Worm (Caenorhabditis elegans) whole organism, late embryonic: ENCODE data around the gene ttr-15.

ENCODE experiments used
- C08G9.2 ChIP-seq: sonication (generic microtip); optimal IDR thresholded peaks from 2 replicates; lab custom pipeline; 2016; ENCODE audit warnings: mild to moderate bottlenecking, missing genetic modification characterization, moderate library complexity, missing compliant biosample characterization
- C38D4.7 ChIP-seq: fragments of 200-800 bp; sonication (Bioruptor generic); optimal IDR thresholded peaks from 2 replicates; lab custom pipeline; 2018; ENCODE audit warnings: mild to moderate bottlenecking, missing genetic modification characterization, moderate library complexity, missing compliant biosample characterization
- K02D7.2 ChIP-seq: sonication (generic microtip); optimal IDR thresholded peaks from 2 replicates; lab custom pipeline; 2017; ENCODE audit warnings: mild to moderate bottlenecking, missing genetic modification characterization, missing compliant biosample characterization
- K09A11.1 ChIP-seq: sonication (generic microtip); optimal IDR thresholded peaks from 2 replicates; lab custom pipeline; 2017; ENCODE audit warnings: antibody characterized with exemption, mild to moderate bottlenecking, missing genetic modification characterization, missing compliant biosample characterization; ENCODE audit not compliant: insufficient read depth
- T23F11.4 ChIP-seq: fragments of 200-800 bp; sonication (Bioruptor generic); optimal IDR thresholded peaks from 2 replicates; lab custom pipeline; 2018; ENCODE audit warnings: mild to moderate bottlenecking, missing genetic modification characterization, missing compliant biosample characterization
- Y22D7AL.16 ChIP-seq: sonication (generic microtip); optimal IDR thresholded peaks from 2 replicates; lab custom pipeline; 2016; ENCODE audit warnings: missing genetic modification characterization, missing compliant biosample characterization
- ahr-1 ChIP-seq: sonication (generic microtip); optimal IDR thresholded peaks from 2 replicates; lab custom pipeline; 2016; ENCODE audit warnings: missing genetic modification characterization, missing compliant biosample characterization
- ama-1 ChIP-seq: fragments of 150-350 bp; optimal IDR thresholded peaks from 2 replicates; lab custom pipeline; 2014
- ceh-14 ChIP-seq: sonication (generic microtip); optimal IDR thresholded peaks from 2 replicates; lab custom pipeline; 2016; ENCODE audit warnings: missing genotype, missing genetic modification characterization, missing compliant biosample characterization
- ceh-2 ChIP-seq: sonication (generic microtip); optimal IDR thresholded peaks from 2 replicates; lab custom pipeline; 2016; ENCODE audit warnings: missing genotype, missing genetic modification characterization, missing compliant biosample characterization
- ceh-30 ChIP-seq: fragments of 150-350 bp; optimal IDR thresholded peaks from 2 replicates; lab custom pipeline; 2014; ENCODE audit warnings: missing biosample characterization, missing genetic modification characterization
- ceh-31 ChIP-seq: sonication (generic microtip); optimal IDR thresholded peaks from 2 replicates; lab custom pipeline; 2016; ENCODE audit warnings: missing genetic modification characterization, missing compliant biosample characterization
- ceh-34 ChIP-seq: sonication (generic microtip); optimal IDR thresholded peaks from 2 replicates; lab custom pipeline; 2016; ENCODE audit warnings: mild to moderate bottlenecking, missing genetic modification characterization, missing compliant biosample characterization
- ceh-45 ChIP-seq: fragments of 200-800 bp; sonication (Bioruptor generic); IDR thresholded peaks from 2 replicates; pipeline ENCODE4 v1.3.6; 2022; ENCODE audit warnings: missing genetic modification reagents, missing genetic modification characterization, missing compliant biosample characterization
- ceh-6 ChIP-seq: fragments of 200-800 bp; sonication (Bioruptor generic); optimal IDR thresholded peaks from 2 replicates; lab custom pipeline; 2018; ENCODE audit warnings: mild to moderate bottlenecking, missing genetic modification characterization, missing compliant biosample characterization
- che-1 ChIP-seq: sonication (generic microtip); optimal IDR thresholded peaks from 2 replicates; lab custom pipeline; 2016; ENCODE audit warnings: mild to moderate bottlenecking, missing genetic modification characterization, missing compliant biosample characterization
- dmd-4 ChIP-seq: sonication (generic microtip); optimal IDR thresholded peaks from 2 replicates; lab custom pipeline; 2016; ENCODE audit warnings: borderline replicate concordance, missing genetic modification characterization, missing compliant biosample characterization
- dve-1 ChIP-seq: sonication (generic microtip); optimal IDR thresholded peaks from 2 replicates; lab custom pipeline; 2017; ENCODE audit warnings: antibody characterized with exemption, mild to moderate bottlenecking, missing genetic modification characterization, missing compliant biosample characterization
- elt-4 ChIP-seq: sonication (generic microtip); optimal IDR thresholded peaks from 2 replicates; lab custom pipeline; 2016; ENCODE audit warnings: missing genetic modification characterization, missing compliant biosample characterization
- eyg-1 ChIP-seq: sonication (generic microtip); optimal IDR thresholded peaks from 2 replicates; lab custom pipeline; 2016; ENCODE audit warnings: missing genotype, missing genetic modification characterization, missing compliant biosample characterization
- fax-1 ChIP-seq: sonication (generic microtip); optimal IDR thresholded peaks from 2 replicates; lab custom pipeline; 2016; ENCODE audit warnings: missing genotype, missing genetic modification characterization, missing compliant biosample characterization
- fkh-6 ChIP-seq: sonication (generic microtip); optimal IDR thresholded peaks from 2 replicates; lab custom pipeline; 2016; ENCODE audit warnings: missing genetic modification characterization, missing compliant biosample characterization
- hlh-30 ChIP-seq: sonication (generic microtip); optimal IDR thresholded peaks from 2 replicates; lab custom pipeline; 2017; ENCODE audit warnings: antibody characterized with exemption, missing genetic modification characterization, missing compliant biosample characterization; ENCODE audit not compliant: insufficient read depth
- hlh-6 ChIP-seq: sonication (generic microtip); optimal IDR thresholded peaks from 2 replicates; lab custom pipeline; 2016; ENCODE audit warnings: missing genotype, missing genetic modification characterization, missing compliant biosample characterization
- madf-2 ChIP-seq: sonication (generic microtip); optimal IDR thresholded peaks from 2 replicates; lab custom pipeline; 2017; ENCODE audit warnings: missing genetic modification characterization, missing compliant biosample characterization
- mec-3 ChIP-seq: sonication (generic microtip); optimal IDR thresholded peaks from 2 replicates; lab custom pipeline; 2016; ENCODE audit warnings: borderline replicate concordance, missing genetic modification characterization, missing compliant biosample characterization
- nfya-1 ChIP-seq: sonication (generic microtip); optimal IDR thresholded peaks from 2 replicates; lab custom pipeline; 2017; ENCODE audit warnings: missing genetic modification characterization, mild to moderate bottlenecking, missing compliant biosample characterization, antibody characterized with exemption, moderate library complexity
- pat-9 ChIP-seq: fragments of 200-800 bp; sonication (Bioruptor generic); optimal IDR thresholded peaks from 2 replicates; lab custom pipeline; 2018; ENCODE audit warnings: mild to moderate bottlenecking, missing genetic modification characterization, moderate library complexity, missing compliant biosample characterization
- pax-1 ChIP-seq: fragments of 150-350 bp; optimal IDR thresholded peaks from 2 replicates; lab custom pipeline; 2014; ENCODE audit warnings: missing biosample characterization, missing genetic modification characterization
- pqm-1 ChIP-seq: sonication (generic microtip); optimal IDR thresholded peaks from 2 replicates; lab custom pipeline; 2016; ENCODE audit warnings: missing genetic modification characterization, missing compliant biosample characterization
- ref-2 ChIP-seq: sonication (generic microtip); optimal IDR thresholded peaks from 2 replicates; lab custom pipeline; 2016; ENCODE audit warnings: missing genetic modification characterization, missing compliant biosample characterization
- rnt-1 ChIP-seq: sonication (generic microtip); optimal IDR thresholded peaks from 2 replicates; lab custom pipeline; 2016; ENCODE audit warnings: missing genetic modification characterization, missing compliant biosample characterization
- sdc-2 ChIP-seq: sonication (generic microtip); optimal IDR thresholded peaks from 2 replicates; lab custom pipeline; 2016; ENCODE audit warnings: missing genotype, missing genetic modification characterization, missing compliant biosample characterization
- syd-9 ChIP-seq: sonication (generic microtip); optimal IDR thresholded peaks from 2 replicates; lab custom pipeline; 2016; ENCODE audit warnings: mild to moderate bottlenecking, missing genetic modification characterization, moderate library complexity, missing compliant biosample characterization
- tbx-2 ChIP-seq: sonication (generic microtip); optimal IDR thresholded peaks from 2 replicates; lab custom pipeline; 2016; ENCODE audit warnings: missing genetic modification characterization, missing compliant biosample characterization
- tbx-7 ChIP-seq: sonication (generic microtip); optimal IDR thresholded peaks from 2 replicates; lab custom pipeline; 2016; ENCODE audit warnings: missing genotype, missing genetic modification characterization, missing compliant biosample characterization
- unc-55 ChIP-seq: sonication (generic microtip); optimal IDR thresholded peaks from 2 replicates; lab custom pipeline; 2017; ENCODE audit warnings: missing biosample characterization, missing genetic modification reagents, missing genetic modification characterization
- unc-86 ChIP-seq: sonication (generic microtip); optimal IDR thresholded peaks from 2 replicates; lab custom pipeline; 2016; ENCODE audit warnings: missing genetic modification characterization, missing compliant biosample characterization

Gene ttr-15

DNA sequence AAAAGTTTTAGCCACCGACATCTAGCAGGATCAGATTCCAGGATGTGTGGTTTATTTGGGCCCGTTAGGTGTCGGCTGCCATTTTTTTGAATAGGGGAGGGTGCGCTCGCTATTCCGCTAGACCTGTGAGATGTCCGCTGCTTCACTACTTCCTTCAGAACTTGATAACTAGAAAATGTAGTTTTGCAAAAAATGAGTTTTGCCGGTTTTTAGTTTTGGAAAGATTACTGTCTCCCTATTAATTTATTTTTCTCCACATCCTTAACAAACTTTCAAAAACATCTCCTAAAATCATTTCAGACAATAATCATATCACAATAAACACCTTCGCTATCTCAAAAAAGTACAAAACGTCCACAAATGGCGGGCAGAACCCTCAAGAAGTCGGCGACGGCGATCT is 42.8 kb upstream of the ttr-15 start, which contains the start of gene vglu-2:
TSS of gene vglu-2 (plus strand) at position 301 of the 400 bp plus-strand sequence.
- TF ChIP-seq hlh-30 (tag; lab: Kevin White, UChicago) (no peak), pax-1 (tag; lab: Kevin White, UChicago) (no peak), dve-1 (tag; lab: Kevin White, UChicago) (no peak)
- TF ChIP-seq, all 69 proteins: peak for 0

ce11 chrIII:10296904-10297303 is 40.7 kb upstream of the ttr-15 start:
- TF ChIP-seq ceh-34 (tag; lab: Kevin White, UChicago) (no peak), K09A11.1 (tag; lab: Kevin White, UChicago) (no peak), ceh-45 (no peak), fax-1 (no peak), unc-55 (GFP tag; lab: Kevin White, UChicago) (no peak), ref-2 (no peak), pqm-1 (tag; lab: Kevin White, UChicago) (no peak), hlh-6 (no peak), tbx-7 (tag; lab: Kevin White, UChicago) (no peak), C08G9.2 (tag; lab: Kevin White, UChicago) (no peak), dmd-4 (tag; lab: Kevin White, UChicago) (no peak), unc-86 (tag; lab: Kevin White, UChicago) (no peak), syd-9 (no peak), ceh-31 (tag; lab: Kevin White, UChicago) (no peak), C38D4.7 (GFP tag; lab: Kevin White, UChicago) (no peak), ceh-14 (tag; lab: Kevin White, UChicago) (no peak), che-1 (tag; lab: Kevin White, UChicago) (no peak), dve-1 (tag; lab: Kevin White, UChicago) (no peak), madf-2 (tag; lab: Kevin White, UChicago) (no peak)

DNA sequence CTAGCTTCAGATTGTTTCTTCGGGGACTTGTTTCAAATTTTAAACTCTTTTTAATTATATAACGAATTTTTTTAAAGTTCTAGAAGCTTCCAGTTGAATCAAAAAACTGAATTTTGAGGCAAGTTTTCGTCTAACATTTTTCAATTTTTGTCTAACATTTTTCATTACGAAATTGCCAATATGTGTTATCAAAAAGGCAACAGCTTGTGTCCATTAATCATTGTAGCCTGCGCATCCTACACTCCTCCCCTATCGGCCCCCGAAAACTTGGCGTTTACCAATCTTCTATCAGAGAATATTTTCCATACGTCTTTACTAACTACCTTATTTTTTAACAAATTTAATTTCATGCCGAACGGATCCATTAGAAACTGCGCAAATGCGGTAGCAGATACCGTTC is 37.6 kb upstream of the ttr-15 start, which contains the start of gene vglu-3:
TSS of gene vglu-3 (plus strand) at position 301 of the 400 bp plus-strand sequence.
- no peak for TF ChIP-seq ceh-30 (tag; lab: Kevin White, UChicago)
- TF ChIP-seq ceh-2, result no peak
- no peak for TF ChIP-seq nfya-1 (tag; lab: Kevin White, UChicago)
- no peak for TF ChIP-seq ahr-1
- TF ChIP-seq K02D7.2, result no peak
- TF ChIP-seq pax-1 (tag; lab: Kevin White, UChicago), result no peak
- no peak for TF ChIP-seq ceh-45
- TF ChIP-seq fkh-6 (tag; lab: Kevin White, UChicago), result no peak
- no peak for TF ChIP-seq rnt-1 (tag; lab: Kevin White, UChicago)
- TF ChIP-seq unc-86 (tag; lab: Kevin White, UChicago), result no peak
- TF ChIP-seq pat-9 (tag; lab: Kevin White, UChicago), result no peak
- TF ChIP-seq T23F11.4 (GFP tag; lab: Kevin White, UChicago), result no peak
- no peak for TF ChIP-seq C08G9.2 (tag; lab: Kevin White, UChicago)
- no peak for TF ChIP-seq ceh-14 (tag; lab: Kevin White, UChicago)
- TF ChIP-seq ama-1, result no peak
- no peak for TF ChIP-seq ceh-6 (GFP tag; lab: Kevin White, UChicago)

DNA sequence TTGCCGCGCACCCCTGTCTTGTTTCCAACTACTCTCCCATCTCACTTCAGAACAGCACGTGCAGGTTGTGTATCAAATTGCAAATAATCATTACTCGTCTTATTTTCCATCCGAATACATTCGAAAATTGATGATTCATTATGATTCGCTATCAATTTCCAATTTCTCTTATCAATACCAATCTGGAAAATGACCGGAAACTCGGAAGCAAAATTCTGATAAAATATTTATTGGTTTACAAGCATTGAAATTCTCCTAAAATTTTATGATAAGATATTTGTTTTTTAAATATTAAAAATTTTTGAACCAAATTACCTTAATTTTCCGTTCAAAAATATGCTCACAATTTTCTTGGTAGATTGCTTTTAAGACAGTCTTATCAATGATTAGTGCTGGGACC is 32.4 kb upstream of the ttr-15 start:
- no peak for TF ChIP-seq dmd-4 (tag; lab: Kevin White, UChicago)
- no peak for TF ChIP-seq ceh-14 (tag; lab: Kevin White, UChicago)
- TF ChIP-seq Y22D7AL.16, result no peak
- TF ChIP-seq eyg-1 (tag; lab: Kevin White, UChicago), result no peak
- no peak for TF ChIP-seq elt-4 (tag; lab: Kevin White, UChicago)
- TF ChIP-seq rnt-1 (tag; lab: Kevin White, UChicago), result no peak
- no peak for TF ChIP-seq mec-3
- no peak for TF ChIP-seq tbx-7 (tag; lab: Kevin White, UChicago)
- TF ChIP-seq K02D7.2, result no peak
- no peak for TF ChIP-seq sdc-2
- TF ChIP-seq tbx-2, result no peak
